Worm (Caenorhabditis elegans) whole organism, midembryonic: Measurements from ENCODE around the gene mut-14.

Source experiments
- T22C8.4 ChIP-seq: fragments of 200-800 bp; sonication (Bioruptor generic); IDR thresholded peaks from 2 replicates; pipeline ENCODE4 v1.3.6; 2022; ENCODE audit warnings: missing genetic modification characterization, missing compliant biosample characterization
- cog-1 ChIP-seq: sonication (generic microtip); optimal IDR thresholded peaks from 2 replicates; lab custom pipeline; 2016; ENCODE audit warnings: missing genetic modification characterization, missing compliant biosample characterization
- flt-1 ChIP-seq: fragments of 200-800 bp; sonication (Bioruptor generic); IDR thresholded peaks from 2 replicates; pipeline ENCODE4 v1.3.6; 2022; ENCODE audit warnings: missing genetic modification characterization, missing compliant biosample characterization
- klf-2 ChIP-seq: fragments of 200-800 bp; sonication (Bioruptor generic); conservative IDR thresholded peaks from 2 replicates; pipeline ENCODE4 v1.3.6; 2022; ENCODE audit warnings: missing genetic modification reagents, missing genetic modification characterization, missing compliant biosample characterization
- med-1 ChIP-seq: sonication (generic microtip); optimal IDR thresholded peaks from 2 replicates; lab custom pipeline; 2017; ENCODE audit warnings: missing genetic modification characterization, mild to moderate bottlenecking, missing compliant biosample characterization, antibody characterized with exemption, missing genetic modification reagents; ENCODE audit not compliant: insufficient read depth
- tab-1 ChIP-seq: fragments of 200-800 bp; sonication (Bioruptor generic); IDR thresholded peaks from 2 replicates; pipeline ENCODE4 v1.3.6; 2022; ENCODE audit warnings: missing genetic modification characterization, missing compliant biosample characterization
- ztf-23 ChIP-seq: fragments of 200-800 bp; sonication (Bioruptor generic); IDR thresholded peaks from 2 replicates; pipeline ENCODE4 v1.3.6; 2022; ENCODE audit warnings: missing genetic modification reagents, missing genetic modification characterization, missing compliant biosample characterization

ce11 chrV:5704467-5704866 is 44.0 kb upstream of the mut-14 start:
- TF ChIP-seq cog-1 (tag; lab: Kevin White, UChicago) (no peak), ztf-23 (GFP tag; lab: Robert Waterston, UW) (no peak), flt-1 (no peak), tab-1 (GFP tag; lab: Robert Waterston, UW) (no peak), med-1 (GFP tag; lab: Kevin White, UChicago) (no peak), klf-2 (GFP tag; lab: Robert Waterston, UW) (no peak), T22C8.4 (GFP tag; lab: Robert Waterston, UW) (no peak)
